Worm (Caenorhabditis elegans) whole organism, L1 larva: Measurements from ENCODE around the gene madf-5.

ENCODE experiments used
- C04F5.9 ChIP-seq: sonication (generic microtip); optimal IDR thresholded peaks from 2 replicates; lab custom pipeline; 2016; ENCODE audit warnings: missing genetic modification characterization, missing compliant biosample characterization
- C34B4.2 ChIP-seq: sonication (generic microtip); optimal IDR thresholded peaks from 2 replicates; lab custom pipeline; 2017; ENCODE audit warnings: mild to moderate bottlenecking, missing genetic modification characterization, missing compliant biosample characterization
- F16B12.6 ChIP-seq: fragments of 150-350 bp; optimal IDR thresholded peaks from 2 replicates; lab custom pipeline; 2014; ENCODE audit warnings: missing biosample characterization, missing genetic modification characterization
- Y116A8C.19 ChIP-seq: sonication (generic microtip); optimal IDR thresholded peaks from 2 replicates; lab custom pipeline; 2016; ENCODE audit warnings: missing compliant biosample characterization, missing genetic modification characterization, borderline replicate concordance
- aly-2 ChIP-seq: fragments of 150-350 bp; optimal IDR thresholded peaks from 2 replicates; lab custom pipeline; 2014; ENCODE audit warnings: missing biosample characterization, missing genetic modification characterization
- ama-1 ChIP-seq: fragments of 150-350 bp; optimal IDR thresholded peaks from 2 replicates; lab custom pipeline; 2014
- blmp-1 ChIP-seq: fragments of 150-350 bp; optimal IDR thresholded peaks from 2 replicates; lab custom pipeline; 2014; ENCODE audit warnings: missing biosample characterization, missing genetic modification characterization
- ceh-63 ChIP-seq: fragments of 200-800 bp; sonication (Bioruptor generic); optimal IDR thresholded peaks from 2 replicates; lab custom pipeline; 2018; ENCODE audit warnings: mild to moderate bottlenecking, missing genetic modification characterization, missing compliant biosample characterization
- ceh-82 ChIP-seq, 3 experiments: fragments of 150-350 bp in 1 of 3; sonication (generic microtip) in 2 of 3; optimal IDR thresholded peaks; 2 replicates each; lab custom pipeline; 2014 to 2017; ENCODE audit warnings: missing biosample characterization in 3 of 3, missing genetic modification characterization in 3 of 3
- dpl-1 ChIP-seq, 3 experiments: fragments of 150-350 bp in 2 of 3; sonication (generic microtip) in 1 of 3; optimal IDR thresholded peaks; 2 replicates each; lab custom pipeline; 2014 to 2017; ENCODE audit warnings: missing biosample characterization in 3 of 3, missing genetic modification characterization in 3 of 3, missing genetic modification reagents in 3 of 3
- efl-1 ChIP-seq, 4 experiments: fragments of 150-350 bp; optimal IDR thresholded peaks in 3 of 4; peaks in 1 of 4; 1 replicate in 1 of 4; 2 replicates in 3 of 4; lab custom pipeline; 2014; ENCODE audit warnings: missing biosample characterization in 2 of 4, missing genetic modification characterization in 2 of 4, missing genetic modification reagents in 2 of 4
- efl-3 ChIP-seq: fragments of 200-800 bp; sonication (Bioruptor generic); optimal IDR thresholded peaks from 2 replicates; lab custom pipeline; 2018; ENCODE audit warnings: mild to moderate bottlenecking, missing genetic modification characterization, missing compliant biosample characterization
- fkh-8 ChIP-seq: sonication (generic microtip); optimal IDR thresholded peaks from 2 replicates; lab custom pipeline; 2016; ENCODE audit warnings: mild to moderate bottlenecking, missing genetic modification characterization, missing compliant biosample characterization
- lin-15B ChIP-seq: fragments of 150-350 bp; sonication (generic microtip); optimal IDR thresholded peaks from 3 replicates; lab custom pipeline; 2014; ENCODE audit warnings: missing biosample characterization, missing genetic modification characterization
- lin-39 ChIP-seq: fragments of 150-350 bp; optimal IDR thresholded peaks from 2 replicates; lab custom pipeline; 2014; ENCODE audit warnings: missing biosample characterization, missing genetic modification reagents, missing genetic modification characterization
- mep-1 ChIP-seq: fragments of 150-350 bp; optimal IDR thresholded peaks from 2 replicates; lab custom pipeline; 2014; ENCODE audit warnings: missing biosample characterization, missing genetic modification characterization
- nhr-11 ChIP-seq: fragments of 150-350 bp; optimal IDR thresholded peaks from 2 replicates; lab custom pipeline; 2014; ENCODE audit warnings: missing biosample characterization, missing genetic modification characterization
- nhr-12 ChIP-seq: sonication (generic microtip); optimal IDR thresholded peaks from 2 replicates; lab custom pipeline; 2017; ENCODE audit warnings: missing biosample characterization, missing genetic modification characterization
- nhr-84 ChIP-seq: sonication (generic microtip); optimal IDR thresholded peaks from 2 replicates; lab custom pipeline; 2017; ENCODE audit warnings: missing biosample characterization, missing genetic modification characterization
- nhr-85 ChIP-seq: sonication (generic microtip); peaks from one replicate; lab custom pipeline; 2016; ENCODE audit warnings: missing genetic modification characterization, inconsistent platforms, missing compliant biosample characterization
- pax-3 ChIP-seq: fragments of 200-800 bp; sonication (Bioruptor generic); optimal IDR thresholded peaks from 2 replicates; lab custom pipeline; 2018; ENCODE audit warnings: mild to moderate bottlenecking, missing genetic modification characterization, moderate library complexity, missing compliant biosample characterization
- sox-4 ChIP-seq: sonication (generic microtip); optimal IDR thresholded peaks from 2 replicates; lab custom pipeline; 2016; ENCODE audit warnings: missing genetic modification characterization, missing compliant biosample characterization
- tbx-2 ChIP-seq: sonication (generic microtip); optimal IDR thresholded peaks from 2 replicates; lab custom pipeline; 2016; ENCODE audit warnings: missing genetic modification characterization, missing compliant biosample characterization
- unc-30 ChIP-seq: sonication (generic microtip); optimal IDR thresholded peaks from 2 replicates; lab custom pipeline; 2017; ENCODE audit warnings: missing biosample characterization, missing genetic modification characterization
- ztf-4 ChIP-seq: fragments of 150-350 bp; optimal IDR thresholded peaks from 2 replicates; lab custom pipeline; 2014; ENCODE audit warnings: missing biosample characterization, missing genetic modification characterization

Gene madf-5

ce11 chrII:14605026-14605425 is 31.6 kb downstream of the madf-5 start:
- TF ChIP-seq fkh-8 (tag; lab: Kevin White, UChicago) (no peak), F16B12.6 (tag; lab: Kevin White, UChicago) (no peak), nhr-12 (tag; lab: Kevin White, UChicago) (no peak), sox-4 (tag; lab: Kevin White, UChicago) (no peak)

ce11 chrII:14605479-14605878 is 32.1 kb downstream of the madf-5 start, which contains the start of gene F19H8.2:
TSS of gene F19H8.2 (minus strand) at chrII:14605869.
- TF ChIP-seq nhr-85 (tag; lab: Kevin White, UChicago) (peak; percentile 68), Y116A8C.19 (tag; lab: Kevin White, UChicago) (no peak), mep-1 (tag; lab: Kevin White, UChicago) (peak; percentile 12), pax-3 (no peak), blmp-1 (peak; percentile 84)

ce11 chrII:14606172-14606571 is 32.8 kb downstream of the madf-5 start, which contains the start of gene arl-3:
TSS of gene arl-3 (plus strand) at chrII:14606472.
- TF ChIP-seq unc-30 (tag; lab: Kevin White, UChicago), result no peak
- no peak for TF ChIP-seq nhr-11 (tag; lab: Kevin White, UChicago)
- TF ChIP-seq efl-1 (optimal IDR thresholded peaks at IDR 0.05; lab: Kevin White, UChicago), result no peak
- peak in 1 of 2 experiments; percentile 74 for TF ChIP-seq efl-1 (GFP tag; optimal IDR thresholded peaks at IDR 0.05 in 1 of 2; lab: Kevin White, UChicago)
- no peak for TF ChIP-seq ztf-4
- TF ChIP-seq, all 84 proteins: peak for 1

ce11 chrII:14608508-14608907 is 35.1 kb downstream of the madf-5 start:
- TF ChIP-seq ceh-82 (tag; optimal IDR thresholded peaks at IDR 0.05; lab: Kevin White, UChicago), result no peak
- no peak for TF ChIP-seq efl-1 (optimal IDR thresholded peaks at IDR 0.05; lab: Kevin White, UChicago)
- peak in 1 of 2 experiments; percentile 51 for TF ChIP-seq efl-1 (GFP tag; optimal IDR thresholded peaks at IDR 0.05 in 1 of 2; lab: Kevin White, UChicago)

- no peak for TF ChIP-seq efl-1 (optimal IDR thresholded peaks at IDR 0.05; lab: Kevin White, UChicago)
- peak in 1 of 2 experiments; percentile 30 for TF ChIP-seq efl-1 (GFP tag; optimal IDR thresholded peaks at IDR 0.05 in 1 of 2; lab: Kevin White, UChicago)
- no peak for TF ChIP-seq ceh-63 (GFP tag; lab: Kevin White, UChicago)
These were observed 36.0 kb downstream of the madf-5 start for ce11 chrII:14609297-14609937.

- no peak for TF ChIP-seq C04F5.9 (tag; lab: Kevin White, UChicago)
- peak; percentile 16 for TF ChIP-seq lin-39 (tag; lab: Kevin White, UChicago)
- TF ChIP-seq efl-3 (GFP tag; lab: Kevin White, UChicago), result no peak
- TF ChIP-seq blmp-1, result peak; percentile 42
- no peak for TF ChIP-seq efl-1 (optimal IDR thresholded peaks at IDR 0.05; lab: Kevin White, UChicago)
- TF ChIP-seq efl-1 (GFP tag; optimal IDR thresholded peaks at IDR 0.05 in 1 of 2; lab: Kevin White, UChicago), result peak in 1 of 2 experiments; percentile 50
- no peak for TF ChIP-seq nhr-84 (tag; lab: Kevin White, UChicago)
- TF ChIP-seq dpl-1 (GFP tag; optimal IDR thresholded peaks at IDR 0.05; lab: Kevin White, UChicago), result no peak
- peak; percentile 20 for TF ChIP-seq ama-1 (lab: Kevin White, UChicago)
These were observed 37.2 kb downstream of the madf-5 start for ce11 chrII:14610492-14611142.

- TF ChIP-seq C34B4.2 (tag; lab: Kevin White, UChicago), result no peak
- no peak for TF ChIP-seq F16B12.6 (tag; lab: Kevin White, UChicago)
- no peak for TF ChIP-seq aly-2
- TF ChIP-seq blmp-1, result peak; percentile 7
- no peak for TF ChIP-seq lin-15B (tag; lab: Kevin White, UChicago)
- no peak for TF ChIP-seq tbx-2 (tag; lab: Kevin White, UChicago)
These were observed 37.9 kb downstream of the madf-5 start for ce11 chrII:14611307-14611706.
